Fruit fly (Drosophila melanogaster) whole organism, embryonic: ENCODE data around the gene CG12310.

Experiments used
- Blimp-1 ChIP-seq: fragments of 200-800 bp; sonication (Bioruptor generic); optimal IDR thresholded peaks from 3 replicates; lab custom pipeline; 2018; ENCODE audit warnings: missing biosample characterization, missing genetic modification characterization, mild to moderate bottlenecking, moderate library complexity, missing genetic modification reagents
- BtbVII ChIP-seq: fragments of 200-800 bp; sonication (Bioruptor generic); optimal IDR thresholded peaks from 3 replicates; lab custom pipeline; 2017; ENCODE audit warnings: missing biosample characterization, mild to moderate bottlenecking, missing genetic modification characterization
- CG10321 ChIP-seq: fragments of 200-800 bp; sonication (Bioruptor generic); IDR thresholded peaks from 2 replicates; pipeline ENCODE4 v1.3.6; 2022; ENCODE audit warnings: missing biosample characterization, missing genetic modification characterization
- CG10431 ChIP-seq: fragments of 200-800 bp; sonication (Bioruptor generic); optimal IDR thresholded peaks from 3 replicates; lab custom pipeline; 2018; ENCODE audit warnings: missing biosample characterization, mild to moderate bottlenecking, missing genetic modification characterization
- CG10979 ChIP-seq: fragments of 200-800 bp; sonication (Bioruptor generic); optimal IDR thresholded peaks from 2 replicates; lab custom pipeline; 2018; ENCODE audit warnings: missing biosample characterization, mild to moderate bottlenecking, missing genetic modification characterization, moderate library complexity
- CG13424 ChIP-seq: fragments of 200-800 bp; sonication (Bioruptor generic); optimal IDR thresholded peaks from 2 replicates; lab custom pipeline; 2019; ENCODE audit warnings: missing biosample characterization, mild to moderate bottlenecking, missing genetic modification characterization, moderate library complexity
- CG15514 ChIP-seq: fragments of 200-800 bp; sonication (Bioruptor generic); optimal IDR thresholded peaks from 3 replicates; lab custom pipeline; 2017; ENCODE audit warnings: missing biosample characterization, missing genetic modification characterization, mild to moderate bottlenecking, moderate library complexity, missing genetic modification reagents
- CG15601 ChIP-seq: fragments of 200-800 bp; sonication (Bioruptor generic); optimal IDR thresholded peaks from 3 replicates; lab custom pipeline; 2019; ENCODE audit warnings: missing biosample characterization, mild to moderate bottlenecking, missing genetic modification characterization, moderate library complexity
- CG17359 ChIP-seq: fragments of 200-800 bp; sonication (Bioruptor generic); optimal IDR thresholded peaks from 3 replicates; lab custom pipeline; 2018; ENCODE audit warnings: missing biosample characterization, mild to moderate bottlenecking, missing genetic modification characterization, moderate library complexity
- CG2199 ChIP-seq: fragments of 200-800 bp; sonication (Bioruptor generic); IDR thresholded peaks from 3 replicates; pipeline ENCODE4 v1.3.6; 2022; ENCODE audit warnings: missing biosample characterization, missing genetic modification characterization
- CG2678 ChIP-seq: fragments of 200-800 bp; sonication (Bioruptor generic); optimal IDR thresholded peaks from 3 replicates; lab custom pipeline; 2019; ENCODE audit warnings: missing biosample characterization, mild to moderate bottlenecking, missing genetic modification characterization, moderate library complexity
- CG2889 ChIP-seq: fragments of 200-800 bp; sonication (Bioruptor generic); IDR thresholded peaks from 3 replicates; pipeline ENCODE4 v1.3.6; 2022; ENCODE audit warnings: missing biosample characterization, missing genetic modification characterization
- CG32772 ChIP-seq: fragments of 200-800 bp; sonication (Bioruptor generic); IDR thresholded peaks from 2 replicates; pipeline ENCODE4 v1.3.6; 2022; ENCODE audit warnings: missing biosample characterization, missing genetic modification characterization
- CG7839 ChIP-seq: fragments of 200-800 bp; sonication (Bioruptor generic); optimal IDR thresholded peaks from 3 replicates; lab custom pipeline; 2018; ENCODE audit warnings: missing biosample characterization, mild to moderate bottlenecking, missing genetic modification characterization, moderate library complexity
- CG8290 ChIP-seq, 3 experiments: fragments of 200-800 bp; sonication (Bioruptor generic); optimal IDR thresholded peaks; 2 replicates each; lab custom pipeline; 2016 to 2019; ENCODE audit warnings: missing biosample characterization in 3 of 3, missing genetic modification characterization in 3 of 3, mild to moderate bottlenecking in 2 of 3, moderate library complexity in 1 of 3
- CG8388 ChIP-seq: fragments of 200-800 bp; sonication (Bioruptor generic); optimal IDR thresholded peaks from 2 replicates; lab custom pipeline; 2019; ENCODE audit warnings: missing biosample characterization, mild to moderate bottlenecking, missing genetic modification characterization, moderate library complexity
- CTCF ChIP-seq: fragments of 200-800 bp; sonication (Bioruptor generic); optimal IDR thresholded peaks from 2 replicates; lab custom pipeline; 2017; ENCODE audit warnings: missing biosample characterization, mild to moderate bottlenecking, missing genetic modification characterization, moderate library complexity
- Dek ChIP-seq: fragments of 200-800 bp; sonication (Bioruptor generic); optimal IDR thresholded peaks from 3 replicates; lab custom pipeline; 2019; ENCODE audit warnings: missing biosample characterization, mild to moderate bottlenecking, missing genetic modification characterization, moderate library complexity
- Dll ChIP-seq: fragments of 200-800 bp; sonication (Bioruptor generic); IDR thresholded peaks from 4 replicates; pipeline ENCODE4 v1.3.6; 2022; ENCODE audit warnings: missing biosample characterization, missing genetic modification characterization; ENCODE audit not compliant: partially characterized antibody
- Drgx ChIP-seq: fragments of 200-800 bp; sonication (Bioruptor generic); IDR thresholded peaks from 2 replicates; pipeline ENCODE4 v1.3.6; 2022; ENCODE audit warnings: missing biosample characterization, missing genetic modification characterization
- HLH54F ChIP-seq: fragments of 200-800 bp; sonication (Bioruptor generic); optimal IDR thresholded peaks from 3 replicates; lab custom pipeline; 2016; ENCODE audit warnings: missing biosample characterization, missing genetic modification characterization
- Hr51 ChIP-seq, 2 experiments: fragments of 200-800 bp; sonication (Bioruptor generic); optimal IDR thresholded peaks; 2 replicates in 1 of 2; 3 replicates in 1 of 2; lab custom pipeline; 2016 to 2018; ENCODE audit warnings: missing biosample characterization in 2 of 2, missing genetic modification characterization in 2 of 2, mild to moderate bottlenecking in 1 of 2, moderate library complexity in 1 of 2
- Nf-YB ChIP-seq: fragments of 200-800 bp; sonication (Bioruptor generic); optimal IDR thresholded peaks from 3 replicates; lab custom pipeline; 2019; ENCODE audit warnings: missing biosample characterization, mild to moderate bottlenecking, missing genetic modification characterization, moderate library complexity
- Oli ChIP-seq: fragments of 200-800 bp; sonication (Bioruptor generic); optimal IDR thresholded peaks from 2 replicates; lab custom pipeline; 2018; ENCODE audit warnings: missing biosample characterization, mild to moderate bottlenecking, missing genetic modification characterization, moderate library complexity
- bsh ChIP-seq, 2 experiments: fragments of 200-800 bp; sonication (Bioruptor generic); optimal IDR thresholded peaks; 2 replicates each; lab custom pipeline; 2017 to 2018; ENCODE audit warnings: mild to moderate bottlenecking in 2 of 2, missing biosample characterization in 2 of 2, missing genetic modification characterization in 2 of 2, moderate library complexity in 1 of 2
- cad ChIP-seq: fragments of >200 bp; optimal IDR thresholded peaks from 2 replicates; lab custom pipeline; 2017; ENCODE audit warnings: missing biosample characterization, missing genetic modification characterization
- chif ChIP-seq, 2 experiments: fragments of 200-800 bp; sonication (Bioruptor generic); optimal IDR thresholded peaks; 3 replicates each; lab custom pipeline; 2016; ENCODE audit warnings: missing biosample characterization in 2 of 2, missing genetic modification characterization in 2 of 2
- cwo ChIP-seq: fragments of 200-800 bp; sonication (Bioruptor generic); optimal IDR thresholded peaks from 3 replicates; lab custom pipeline; 2017; ENCODE audit warnings: missing biosample characterization, missing genetic modification characterization, mild to moderate bottlenecking, moderate library complexity, missing genetic modification reagents
- dmrt99B ChIP-seq: fragments of 200-800 bp; sonication (Bioruptor generic); optimal IDR thresholded peaks from 2 replicates; lab custom pipeline; 2018; ENCODE audit warnings: missing biosample characterization, mild to moderate bottlenecking, missing genetic modification characterization, moderate library complexity
- dpn ChIP-seq, 2 experiments: fragments of 200-800 bp; sonication (Bioruptor generic); optimal IDR thresholded peaks; 3 replicates each; lab custom pipeline; 2016; ENCODE audit warnings: missing biosample characterization in 2 of 2, missing genetic modification characterization in 2 of 2
- eve ChIP-seq, 2 experiments: fragments of >200 bp; optimal IDR thresholded peaks; 2 replicates each; lab custom pipeline; 2017; ENCODE audit warnings: missing biosample characterization in 2 of 2, missing genetic modification characterization in 2 of 2
- gcm ChIP-seq: fragments of 200-800 bp; sonication (Bioruptor generic); optimal IDR thresholded peaks from 2 replicates; lab custom pipeline; 2019; ENCODE audit warnings: missing biosample characterization, mild to moderate bottlenecking, missing genetic modification characterization, moderate library complexity
- gem ChIP-seq: fragments of 200-800 bp; sonication (Bioruptor generic); optimal IDR thresholded peaks from 2 replicates; lab custom pipeline; 2019; ENCODE audit warnings: missing biosample characterization, mild to moderate bottlenecking, missing genetic modification characterization, moderate library complexity
- grau ChIP-seq: fragments of 200-800 bp; optimal IDR thresholded peaks from 3 replicates; lab custom pipeline; 2019; ENCODE audit warnings: missing biosample characterization, mild to moderate bottlenecking, missing genetic modification characterization, moderate library complexity
- hb ChIP-seq: fragments of 200-800 bp; sonication (Bioruptor generic); IDR thresholded peaks from 3 replicates; pipeline ENCODE4 v1.3.6; 2022; ENCODE audit warnings: missing biosample characterization, missing genetic modification characterization; ENCODE audit not compliant: partially characterized antibody
- kay ChIP-seq: fragments of 200-800 bp; sonication (Bioruptor generic); optimal IDR thresholded peaks from 2 replicates; lab custom pipeline; 2016; ENCODE audit warnings: missing biosample characterization, missing genetic modification characterization
- lmd ChIP-seq: fragments of 200-800 bp; sonication (Bioruptor generic); IDR thresholded peaks from 2 replicates; pipeline ENCODE4 v1.3.6; 2022; ENCODE audit warnings: missing biosample characterization, missing genetic modification characterization
- phol ChIP-seq: fragments of 200-800 bp; sonication (Bioruptor generic); optimal IDR thresholded peaks from 3 replicates; lab custom pipeline; 2018; ENCODE audit warnings: missing biosample characterization, mild to moderate bottlenecking, missing genetic modification characterization, moderate library complexity
- ro ChIP-seq: fragments of 200-800 bp; sonication (Bioruptor generic); IDR thresholded peaks from 2 replicates; pipeline ENCODE4 v1.3.6; 2022; ENCODE audit warnings: missing biosample characterization, missing genetic modification characterization
- run ChIP-seq: fragments of 200-800 bp; sonication (Bioruptor generic); optimal IDR thresholded peaks from 3 replicates; lab custom pipeline; 2018; ENCODE audit warnings: missing biosample characterization, mild to moderate bottlenecking, missing genetic modification characterization
- sens ChIP-seq: fragments of 200-800 bp; sonication (Bioruptor generic); peaks from one replicate; lab custom pipeline; 2016; ENCODE audit warnings: missing biosample characterization, missing genetic modification characterization
- so ChIP-seq: fragments of 200-800 bp; sonication (Bioruptor generic); IDR thresholded peaks from 3 replicates; pipeline ENCODE4 v1.3.6; 2022; ENCODE audit warnings: missing biosample characterization, missing genetic modification characterization
- vvl ChIP-seq: fragments of 200-800 bp; sonication (Bioruptor generic); IDR thresholded peaks from 2 replicates; pipeline ENCODE4 v1.3.6; 2022; ENCODE audit warnings: missing biosample characterization, missing genetic modification characterization

Gene CG12310

dm6 chr3L:15011638-15012335 lies 38.8 kb downstream of the CG12310 start (continued):
- TF ChIP-seq CG10431: peak; percentile 21
- TF ChIP-seq vvl (GFP tag; lab: Robert Waterston, UW): peak; percentile 77
- peak; percentile 28 for TF ChIP-seq CG8290 (GFP tag; optimal IDR thresholded peaks at IDR 0.05; lab: Kevin White, UChicago)
- TF ChIP-seq CG8290 (tag; optimal IDR thresholded peaks at IDR 0.05; lab: Kevin White, UChicago): no peak

DNA sequence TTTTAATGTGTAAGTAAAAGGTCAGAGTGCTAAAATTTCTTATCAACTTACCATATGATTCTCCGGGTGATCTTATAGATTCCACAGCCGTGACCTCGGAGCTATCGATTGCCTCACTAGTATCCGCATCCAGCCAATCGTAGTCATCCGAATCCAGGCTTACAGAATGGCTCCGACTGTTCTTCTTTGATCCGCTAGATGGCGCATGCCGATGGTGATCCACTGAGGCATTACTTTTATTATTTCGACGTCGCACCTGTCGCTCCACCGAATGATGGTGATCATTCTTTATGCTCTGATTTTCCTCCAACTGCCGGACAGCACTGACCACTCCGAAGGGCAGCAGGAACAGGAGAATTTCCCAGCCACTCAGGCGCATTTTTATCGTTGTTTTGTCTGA lies 39.5 kb downstream of the CG12310 start:
- no peak for TF ChIP-seq Nf-YB (GFP tag; lab: Kevin White, UChicago)
- TF ChIP-seq dpn (GFP tag; optimal IDR thresholded peaks at IDR 0.05; lab: Kevin White, UChicago): no peak
- peak; percentile 48 for TF ChIP-seq CG10979 (tag; lab: Kevin White, UChicago)
- no peak for TF ChIP-seq run
- peak; percentile 80 for TF ChIP-seq CTCF (GFP tag; lab: Kevin White, UChicago)
- TF ChIP-seq hb: 0 out of 3 replicates have a peak, but pooled peaks have one; percentile 40
- no peak for TF ChIP-seq CG32772 (GFP tag; lab: Robert Waterston, UW)
- TF ChIP-seq cad (GFP tag; lab: Kevin White, UChicago): no peak
- TF ChIP-seq Dek (tag; lab: Kevin White, UChicago): no peak
- no peak for TF ChIP-seq chif (GFP tag; optimal IDR thresholded peaks at IDR 0.05; lab: Kevin White, UChicago)
- no peak for TF ChIP-seq cwo
- 0 out of 3 replicates have a peak, but pooled peaks have one; percentile 37 for TF ChIP-seq CG2199 (GFP tag; lab: Robert Waterston, UW)

DNA sequence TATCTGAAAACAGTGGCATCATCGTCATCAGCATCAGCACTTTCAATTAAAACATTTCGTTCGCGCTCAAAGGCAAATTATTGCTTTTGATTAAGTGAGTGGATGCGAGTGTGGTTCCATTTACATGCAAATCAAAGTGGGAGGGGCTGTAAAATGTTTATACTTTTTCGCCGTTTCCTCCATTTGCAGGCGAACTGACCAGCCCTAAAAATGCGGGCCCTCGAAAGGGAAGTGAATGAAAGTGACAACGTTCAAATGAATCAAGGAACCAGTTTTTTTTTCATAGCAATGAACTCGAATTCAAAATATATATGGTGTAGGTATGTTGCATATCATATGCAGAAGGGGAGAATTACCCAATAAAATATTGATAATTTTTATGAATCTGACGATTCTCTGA lies 40.0 kb downstream of the CG12310 start:
- peak; percentile 16 for TF ChIP-seq CG15514 (GFP tag; lab: Kevin White, UChicago)
- TF ChIP-seq eve (GFP tag; optimal IDR thresholded peaks at IDR 0.05; lab: Kevin White, UChicago): peak in 1 of 2 experiments; percentile 20
- TF ChIP-seq gcm: peak; percentile 66
- TF ChIP-seq Blimp-1 (GFP tag; lab: Kevin White, UChicago): peak; percentile 81
- TF ChIP-seq CG2199 (GFP tag; lab: Robert Waterston, UW): peak; percentile 17; the same call in 2 of the 3 replicates
- TF ChIP-seq CG10321 (GFP tag; lab: Robert Waterston, UW): no peak
- no peak for TF ChIP-seq Oli (tag; lab: Kevin White, UChicago)
- no peak for TF ChIP-seq kay (GFP tag; lab: Kevin White, UChicago)
- no peak for TF ChIP-seq BtbVII (GFP tag; lab: Kevin White, UChicago)

- TF ChIP-seq vvl (GFP tag; lab: Robert Waterston, UW) (no peak), sens (GFP tag; lab: Kevin White, UChicago) (peak; percentile 61), Hr51 (GFP tag; optimal IDR thresholded peaks at IDR 0.05; lab: Kevin White, UChicago) (peak in 1 of 2 experiments; percentile 49), HLH54F (GFP tag; lab: Kevin White, UChicago) (no peak), CG2678 (tag; lab: Kevin White, UChicago) (peak; percentile 27), so (GFP tag; lab: Robert Waterston, UW) (no peak), dmrt99B (peak; percentile 19), CG2889 (GFP tag; lab: Robert Waterston, UW) (no peak), CG17359 (tag; lab: Kevin White, UChicago) (peak; percentile 26), gem (tag; lab: Kevin White, UChicago) (peak; percentile 37), ro (GFP tag; lab: Robert Waterston, UW) (no peak), lmd (GFP tag; lab: Robert Waterston, UW) (peak; percentile 12; the same call in 1 of the 2 replicates), Dll (GFP tag; lab: Robert Waterston, UW) (no peak), bsh (GFP tag; optimal IDR thresholded peaks at IDR 0.05; lab: Kevin White, UChicago) (peak in 1 of 2 experiments; percentile 0), Drgx (GFP tag; lab: Robert Waterston, UW) (peak; percentile 57; the same call in 1 of the 2 replicates), Oli (tag; lab: Kevin White, UChicago) (peak; percentile 12), phol (peak; percentile 3), grau (peak; percentile 5), CG15601 (no peak), CG32772 (GFP tag; lab: Robert Waterston, UW) (peak; percentile 9; the same call in 1 of the 2 replicates), CG8388 (GFP tag; lab: Kevin White, UChicago) (peak; percentile 12), CG13424 (tag; lab: Kevin White, UChicago) (peak; percentile 11), CG7839 (tag; lab: Kevin White, UChicago) (peak; percentile 4)
These were observed 40.9 kb downstream of the CG12310 start for dm6 chr3L:15009681-15010080.
